Worm (Caenorhabditis elegans) whole organism, late embryonic: ENCODE measurements around the gene R186.3.

Experiments used
- C08G9.2 ChIP-seq: sonication (generic microtip); optimal IDR thresholded peaks from 2 replicates; lab custom pipeline; 2016; ENCODE audit warnings: mild to moderate bottlenecking, missing genetic modification characterization, moderate library complexity, missing compliant biosample characterization
- C38D4.7 ChIP-seq: fragments of 200-800 bp; sonication (Bioruptor generic); optimal IDR thresholded peaks from 2 replicates; lab custom pipeline; 2018; ENCODE audit warnings: mild to moderate bottlenecking, missing genetic modification characterization, moderate library complexity, missing compliant biosample characterization
- F13H6.1 ChIP-seq: sonication (generic microtip); optimal IDR thresholded peaks from 2 replicates; lab custom pipeline; 2016; ENCODE audit warnings: missing genetic modification characterization, missing compliant biosample characterization
- K02D7.2 ChIP-seq: sonication (generic microtip); optimal IDR thresholded peaks from 2 replicates; lab custom pipeline; 2017; ENCODE audit warnings: mild to moderate bottlenecking, missing genetic modification characterization, missing compliant biosample characterization
- K09A11.1 ChIP-seq: sonication (generic microtip); optimal IDR thresholded peaks from 2 replicates; lab custom pipeline; 2017; ENCODE audit warnings: antibody characterized with exemption, mild to moderate bottlenecking, missing genetic modification characterization, missing compliant biosample characterization; ENCODE audit not compliant: insufficient read depth
- T23F11.4 ChIP-seq: fragments of 200-800 bp; sonication (Bioruptor generic); optimal IDR thresholded peaks from 2 replicates; lab custom pipeline; 2018; ENCODE audit warnings: mild to moderate bottlenecking, missing genetic modification characterization, missing compliant biosample characterization
- Y22D7AL.16 ChIP-seq: sonication (generic microtip); optimal IDR thresholded peaks from 2 replicates; lab custom pipeline; 2016; ENCODE audit warnings: missing genetic modification characterization, missing compliant biosample characterization
- ahr-1 ChIP-seq: sonication (generic microtip); optimal IDR thresholded peaks from 2 replicates; lab custom pipeline; 2016; ENCODE audit warnings: missing genetic modification characterization, missing compliant biosample characterization
- ama-1 ChIP-seq: fragments of 150-350 bp; optimal IDR thresholded peaks from 2 replicates; lab custom pipeline; 2014
- ceh-14 ChIP-seq: sonication (generic microtip); optimal IDR thresholded peaks from 2 replicates; lab custom pipeline; 2016; ENCODE audit warnings: missing genotype, missing genetic modification characterization, missing compliant biosample characterization
- ceh-2 ChIP-seq: sonication (generic microtip); optimal IDR thresholded peaks from 2 replicates; lab custom pipeline; 2016; ENCODE audit warnings: missing genotype, missing genetic modification characterization, missing compliant biosample characterization
- ceh-22 ChIP-seq: sonication (generic microtip); optimal IDR thresholded peaks from 2 replicates; lab custom pipeline; 2017; ENCODE audit warnings: missing biosample characterization, missing genetic modification characterization
- ceh-24 ChIP-seq: sonication (generic microtip); optimal IDR thresholded peaks from 2 replicates; lab custom pipeline; 2016; ENCODE audit warnings: mild to moderate bottlenecking, missing genetic modification characterization, missing compliant biosample characterization
- ceh-30 ChIP-seq: fragments of 150-350 bp; optimal IDR thresholded peaks from 2 replicates; lab custom pipeline; 2014; ENCODE audit warnings: missing biosample characterization, missing genetic modification characterization
- ceh-45 ChIP-seq: fragments of 200-800 bp; sonication (Bioruptor generic); IDR thresholded peaks from 2 replicates; pipeline ENCODE4 v1.3.6; 2022; ENCODE audit warnings: missing genetic modification reagents, missing genetic modification characterization, missing compliant biosample characterization
- ceh-48 ChIP-seq: sonication (generic microtip); optimal IDR thresholded peaks from 2 replicates; lab custom pipeline; 2016; ENCODE audit warnings: missing genetic modification characterization, inconsistent platforms, missing compliant biosample characterization
- ceh-9 ChIP-seq: sonication (generic microtip); optimal IDR thresholded peaks from 2 replicates; lab custom pipeline; 2016; ENCODE audit warnings: mild to moderate bottlenecking, missing genetic modification characterization, inconsistent platforms, missing compliant biosample characterization
- dmd-4 ChIP-seq: sonication (generic microtip); optimal IDR thresholded peaks from 2 replicates; lab custom pipeline; 2016; ENCODE audit warnings: borderline replicate concordance, missing genetic modification characterization, missing compliant biosample characterization
- elt-4 ChIP-seq: sonication (generic microtip); optimal IDR thresholded peaks from 2 replicates; lab custom pipeline; 2016; ENCODE audit warnings: missing genetic modification characterization, missing compliant biosample characterization
- ets-4 ChIP-seq: sonication (generic microtip); optimal IDR thresholded peaks from 2 replicates; lab custom pipeline; 2016; ENCODE audit warnings: missing genetic modification characterization, missing compliant biosample characterization
- eyg-1 ChIP-seq: sonication (generic microtip); optimal IDR thresholded peaks from 2 replicates; lab custom pipeline; 2016; ENCODE audit warnings: missing genotype, missing genetic modification characterization, missing compliant biosample characterization
- fkh-10 ChIP-seq: fragments of 150-350 bp; optimal IDR thresholded peaks from 2 replicates; lab custom pipeline; 2014; ENCODE audit warnings: missing biosample characterization, missing genetic modification reagents, missing genetic modification characterization
- fkh-6 ChIP-seq: sonication (generic microtip); optimal IDR thresholded peaks from 2 replicates; lab custom pipeline; 2016; ENCODE audit warnings: missing genetic modification characterization, missing compliant biosample characterization
- gmeb-2 ChIP-seq: sonication (generic microtip); optimal IDR thresholded peaks from 2 replicates; lab custom pipeline; 2016; ENCODE audit warnings: missing genetic modification characterization, inconsistent platforms, missing compliant biosample characterization
- hlh-13 ChIP-seq: fragments of 200-800 bp; sonication (Bioruptor generic); optimal IDR thresholded peaks from 2 replicates; lab custom pipeline; 2018; ENCODE audit warnings: mild to moderate bottlenecking, missing genetic modification characterization, missing compliant biosample characterization
- hlh-15 ChIP-seq: sonication (generic microtip); optimal IDR thresholded peaks from 2 replicates; lab custom pipeline; 2016; ENCODE audit warnings: missing genetic modification characterization, missing compliant biosample characterization
- hlh-30 ChIP-seq: sonication (generic microtip); optimal IDR thresholded peaks from 2 replicates; lab custom pipeline; 2017; ENCODE audit warnings: antibody characterized with exemption, missing genetic modification characterization, missing compliant biosample characterization; ENCODE audit not compliant: insufficient read depth
- hlh-6 ChIP-seq: sonication (generic microtip); optimal IDR thresholded peaks from 2 replicates; lab custom pipeline; 2016; ENCODE audit warnings: missing genotype, missing genetic modification characterization, missing compliant biosample characterization
- lim-6 ChIP-seq: sonication (generic microtip); optimal IDR thresholded peaks from 2 replicates; lab custom pipeline; 2016; ENCODE audit warnings: missing genetic modification characterization, missing compliant biosample characterization
- lin-11 ChIP-seq: fragments of 200-800 bp; sonication (Bioruptor generic); optimal IDR thresholded peaks from 2 replicates; lab custom pipeline; 2018; ENCODE audit warnings: mild to moderate bottlenecking, missing genetic modification characterization, missing compliant biosample characterization
- madf-2 ChIP-seq: sonication (generic microtip); optimal IDR thresholded peaks from 2 replicates; lab custom pipeline; 2017; ENCODE audit warnings: missing genetic modification characterization, missing compliant biosample characterization
- mec-3 ChIP-seq: sonication (generic microtip); optimal IDR thresholded peaks from 2 replicates; lab custom pipeline; 2016; ENCODE audit warnings: borderline replicate concordance, missing genetic modification characterization, missing compliant biosample characterization
- nfya-1 ChIP-seq: sonication (generic microtip); optimal IDR thresholded peaks from 2 replicates; lab custom pipeline; 2017; ENCODE audit warnings: missing genetic modification characterization, mild to moderate bottlenecking, missing compliant biosample characterization, antibody characterized with exemption, moderate library complexity
- nhr-11 ChIP-seq: fragments of 150-350 bp; optimal IDR thresholded peaks from 2 replicates; lab custom pipeline; 2014; ENCODE audit warnings: missing biosample characterization, missing genetic modification characterization
- npax-4 ChIP-seq: sonication (generic microtip); optimal IDR thresholded peaks from 2 replicates; lab custom pipeline; 2016; ENCODE audit warnings: missing genetic modification characterization, missing compliant biosample characterization
- odd-2 ChIP-seq: sonication (generic microtip); optimal IDR thresholded peaks from 2 replicates; lab custom pipeline; 2017; ENCODE audit warnings: antibody characterized with exemption, mild to moderate bottlenecking, missing genetic modification characterization, missing compliant biosample characterization
- pag-3 ChIP-seq: sonication (generic microtip); optimal IDR thresholded peaks from 2 replicates; lab custom pipeline; 2016; ENCODE audit warnings: missing compliant biosample characterization, missing genetic modification characterization, borderline replicate concordance
- pat-9 ChIP-seq: fragments of 200-800 bp; sonication (Bioruptor generic); optimal IDR thresholded peaks from 2 replicates; lab custom pipeline; 2018; ENCODE audit warnings: mild to moderate bottlenecking, missing genetic modification characterization, moderate library complexity, missing compliant biosample characterization
- pax-1 ChIP-seq: fragments of 150-350 bp; optimal IDR thresholded peaks from 2 replicates; lab custom pipeline; 2014; ENCODE audit warnings: missing biosample characterization, missing genetic modification characterization
- pha-4 ChIP-seq: fragments of 150-350 bp; optimal IDR thresholded peaks from 2 replicates; lab custom pipeline; 2018; ENCODE audit warnings: missing biosample characterization, missing genetic modification reagents, missing genetic modification characterization
- pros-1 ChIP-seq: fragments of 150-350 bp; optimal IDR thresholded peaks from 2 replicates; lab custom pipeline; 2014; ENCODE audit warnings: missing biosample characterization, missing genetic modification reagents, missing genetic modification characterization
- ref-2 ChIP-seq: sonication (generic microtip); optimal IDR thresholded peaks from 2 replicates; lab custom pipeline; 2016; ENCODE audit warnings: missing genetic modification characterization, missing compliant biosample characterization
- rnt-1 ChIP-seq: sonication (generic microtip); optimal IDR thresholded peaks from 2 replicates; lab custom pipeline; 2016; ENCODE audit warnings: missing genetic modification characterization, missing compliant biosample characterization
- sdc-2 ChIP-seq: sonication (generic microtip); optimal IDR thresholded peaks from 2 replicates; lab custom pipeline; 2016; ENCODE audit warnings: missing genotype, missing genetic modification characterization, missing compliant biosample characterization
- sox-2 ChIP-seq: fragments of 200-800 bp; sonication (Bioruptor generic); IDR thresholded peaks from 2 replicates; pipeline ENCODE4 v1.3.6; 2022; ENCODE audit warnings: missing genetic modification reagents, missing genetic modification characterization, missing compliant biosample characterization
- sox-4 ChIP-seq: sonication (generic microtip); optimal IDR thresholded peaks from 2 replicates; lab custom pipeline; 2017; ENCODE audit warnings: mild to moderate bottlenecking, missing genetic modification characterization, inconsistent platforms, missing compliant biosample characterization
- syd-9 ChIP-seq: sonication (generic microtip); optimal IDR thresholded peaks from 2 replicates; lab custom pipeline; 2016; ENCODE audit warnings: mild to moderate bottlenecking, missing genetic modification characterization, moderate library complexity, missing compliant biosample characterization
- unc-3 ChIP-seq, 2 experiments: fragments of 200-800 bp in 1 of 2; sonication (Bioruptor generic) in 1 of 2; sonication (generic microtip) in 1 of 2; conservative IDR thresholded peaks in 1 of 2; optimal IDR thresholded peaks in 1 of 2; 2 replicates each; pipeline versions ENCODE4 v1.3.6 to Lab custom; 2016 to 2022; ENCODE audit warnings: missing compliant biosample characterization in 2 of 2, missing genetic modification characterization in 2 of 2, missing genetic modification reagents in 1 of 2
- unc-55 ChIP-seq: sonication (generic microtip); optimal IDR thresholded peaks from 2 replicates; lab custom pipeline; 2017; ENCODE audit warnings: missing biosample characterization, missing genetic modification reagents, missing genetic modification characterization
- unc-86 ChIP-seq: sonication (generic microtip); optimal IDR thresholded peaks from 2 replicates; lab custom pipeline; 2016; ENCODE audit warnings: missing genetic modification characterization, missing compliant biosample characterization
- zip-5 ChIP-seq: sonication (generic microtip); optimal IDR thresholded peaks from 2 replicates; lab custom pipeline; 2016; ENCODE audit warnings: missing genetic modification characterization, missing compliant biosample characterization
- ztf-16 ChIP-seq: sonication (generic microtip); optimal IDR thresholded peaks from 2 replicates; lab custom pipeline; 2017; ENCODE audit warnings: missing genetic modification characterization, missing compliant biosample characterization

Gene R186.3

DNA sequence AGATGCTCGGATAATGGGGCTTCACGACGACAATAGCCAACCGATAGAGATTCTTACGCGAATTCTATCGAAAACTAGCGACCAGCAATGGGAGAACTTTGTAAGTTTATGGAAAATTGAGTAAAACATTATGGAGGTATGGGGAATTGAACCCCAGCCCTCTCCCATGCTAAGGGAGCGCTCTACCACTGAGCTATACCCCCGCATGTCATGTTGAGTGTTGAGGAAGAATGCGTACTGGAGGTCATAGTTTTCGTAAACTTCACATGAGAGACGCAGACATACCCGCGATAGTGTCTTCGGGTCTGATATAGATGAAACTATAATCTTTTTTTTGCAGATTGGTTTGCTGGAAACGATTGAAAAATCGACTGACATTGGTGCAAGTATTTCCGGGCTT, 36.4 kb upstream of the R186.3 start:
- peak; percentile 52 for TF ChIP-seq pros-1
- peak; percentile 74 for TF ChIP-seq lin-11 (tag; lab: Kevin White, UChicago)
- no peak for TF ChIP-seq elt-4
- peak; percentile 87 for TF ChIP-seq fkh-6 (tag; lab: Kevin White, UChicago)
- peak; percentile 83 for TF ChIP-seq F13H6.1 (tag; lab: Kevin White, UChicago)
- TF ChIP-seq nhr-11 (tag; lab: Kevin White, UChicago) = no peak
- TF ChIP-seq madf-2 (tag; lab: Kevin White, UChicago) = peak; percentile 78
- no peak for TF ChIP-seq fkh-10 (GFP tag; lab: Kevin White, UChicago)
- TF ChIP-seq hlh-13 = peak; percentile 78
- peak; percentile 65 for TF ChIP-seq ref-2 (tag; lab: Kevin White, UChicago)
- TF ChIP-seq ceh-2 (tag; lab: Kevin White, UChicago) = peak; percentile 73
- TF ChIP-seq npax-4 = peak; percentile 59
- peak; percentile 27 for TF ChIP-seq hlh-15 (tag; lab: Kevin White, UChicago)
- peak; percentile 86 for TF ChIP-seq syd-9 (tag; lab: Kevin White, UChicago)
- peak; percentile 89 for TF ChIP-seq pat-9 (tag; lab: Kevin White, UChicago)
- TF ChIP-seq C38D4.7 = peak; percentile 85
- peak; percentile 45 for TF ChIP-seq zip-5 (tag; lab: Kevin White, UChicago)
- peak; percentile 89 for TF ChIP-seq sox-4 (tag; lab: Kevin White, UChicago)
- peak; percentile 71 for TF ChIP-seq ceh-48
- peak; percentile 12 for TF ChIP-seq hlh-30 (tag; lab: Kevin White, UChicago)
- peak; percentile 90 for TF ChIP-seq ztf-16 (tag; lab: Kevin White, UChicago)
- TF ChIP-seq Y22D7AL.16 = peak; percentile 91
- peak; percentile 82 for TF ChIP-seq hlh-6 (tag; lab: Kevin White, UChicago)
- peak; percentile 82 for TF ChIP-seq dmd-4
- TF ChIP-seq lim-6 = peak; percentile 49
- TF ChIP-seq unc-55 (GFP tag; lab: Kevin White, UChicago) = no peak
- TF ChIP-seq sox-2 (GFP tag; lab: Robert Waterston, UW) = peak; percentile 71
- TF ChIP-seq pax-1 = no peak
- peak; percentile 85 for TF ChIP-seq unc-86 (tag; lab: Kevin White, UChicago)
- TF ChIP-seq ceh-22 (tag; lab: Kevin White, UChicago) = no peak
- TF ChIP-seq ahr-1 (tag; lab: Kevin White, UChicago) = peak; percentile 55
- no peak for TF ChIP-seq mec-3 (tag; lab: Kevin White, UChicago)
- peak; percentile 68 for TF ChIP-seq K09A11.1 (tag; lab: Kevin White, UChicago)
- TF ChIP-seq eyg-1 (tag; lab: Kevin White, UChicago) = peak; percentile 65
- peak; percentile 84 for TF ChIP-seq T23F11.4 (GFP tag; lab: Kevin White, UChicago)
- peak; percentile 81 for TF ChIP-seq unc-3 (GFP tag; conservative IDR thresholded peaks at IDR 0.05; lab: Robert Waterston, UW)
- TF ChIP-seq unc-3 (tag; optimal IDR thresholded peaks at IDR 0.05; lab: Kevin White, UChicago) = peak; percentile 69
- TF ChIP-seq pag-3 (tag; lab: Kevin White, UChicago) = peak; percentile 66
- no peak for TF ChIP-seq ama-1
- peak; percentile 78 for TF ChIP-seq ceh-9 (tag; lab: Kevin White, UChicago)
- peak; percentile 44 for TF ChIP-seq ets-4
- peak; percentile 82 for TF ChIP-seq ceh-14 (tag; lab: Kevin White, UChicago)
- TF ChIP-seq K02D7.2 (tag; lab: Kevin White, UChicago) = peak; percentile 86
- TF ChIP-seq ceh-24 (tag; lab: Kevin White, UChicago) = peak; percentile 55
- TF ChIP-seq gmeb-2 (tag; lab: Kevin White, UChicago) = peak; percentile 80
- TF ChIP-seq odd-2 (tag; lab: Kevin White, UChicago) = peak; percentile 11
- no peak for TF ChIP-seq pha-4 (tag; lab: Kevin White, UChicago)
- no peak for TF ChIP-seq ceh-30
- peak; percentile 76 for TF ChIP-seq rnt-1 (tag; lab: Kevin White, UChicago)
- peak; percentile 83 for TF ChIP-seq C08G9.2
- peak; percentile 76 for TF ChIP-seq sdc-2 (tag; lab: Kevin White, UChicago)
- TF ChIP-seq nfya-1 (tag; lab: Kevin White, UChicago) = peak; percentile 47
- peak; percentile 83 for TF ChIP-seq ceh-45
